Fruit fly (Drosophila melanogaster): ENCODE results near the gene CG13949.

dm6 chr2L:895448-895847 is 40.3 kb downstream of the CG13949 start:
- no peak for TF ChIP-seq CTCF (optimal IDR thresholded peaks at IDR 0.05)
- no peak for TF ChIP-seq CG8478 (optimal IDR thresholded peaks at IDR 0.05)

All from S2 (cell line).